Worm (Caenorhabditis elegans): ENCODE results near the gene C25D7.15.

C25D7.15 gene

ce11 chrV:15059534-15059933 lies at the start of gene C25D7.15, which contains the start of gene mcm-3:
Gene C25D7.15, plus strand, starts transcription at chrV:15059808.
Gene mcm-3, minus strand, starts transcription at chrV:15059599.
- no peak for TF ChIP-seq sea-1 (GFP tag; conservative IDR thresholded peaks at IDR 0.05)
- TF ChIP-seq ama-1 (optimal IDR thresholded peaks at IDR 0.05): no peak
- no peak for TF ChIP-seq aly-1 (tag; optimal IDR thresholded peaks at IDR 0.05)
- no peak for TF ChIP-seq tbx-37 (GFP tag; conservative IDR thresholded peaks at IDR 0.05)
- TF ChIP-seq flt-1 (GFP tag; IDR thresholded peaks at IDR 0.05): no peak
- no peak for TF ChIP-seq F13C5.2 (tag; optimal IDR thresholded peaks at IDR 0.05)
- no peak for TF ChIP-seq tra-4 (tag; optimal IDR thresholded peaks at IDR 0.05)
- no peak for TF ChIP-seq scrt-1 (GFP tag; IDR thresholded peaks at IDR 0.05)
- TF ChIP-seq hmbx-1 (tag; optimal IDR thresholded peaks at IDR 0.05): no peak
- TF ChIP-seq ceh-36 (tag; optimal IDR thresholded peaks at IDR 0.05): no peak
- no peak for TF ChIP-seq tbx-11 (GFP tag; IDR thresholded peaks at IDR 0.05)
- TF ChIP-seq pes-1 (GFP tag; IDR thresholded peaks at IDR 0.05): no peak
- no peak for TF ChIP-seq B0310.2 (tag; optimal IDR thresholded peaks at IDR 0.05)

ce11 chrV:15011560-15011959 lies 48.0 kb upstream of the C25D7.15 start, which contains the start of gene nmr-2:
Gene nmr-2, minus strand, starts transcription at chrV:15011660.
- no peak for TF ChIP-seq ets-7 (tag; optimal IDR thresholded peaks at IDR 0.05)
- no peak for TF ChIP-seq B0310.2 (tag; optimal IDR thresholded peaks at IDR 0.05)
- no peak for TF ChIP-seq F13C5.2 (tag; optimal IDR thresholded peaks at IDR 0.05)
- no peak for TF ChIP-seq aly-1 (tag; optimal IDR thresholded peaks at IDR 0.05)
- TF ChIP-seq ceh-13 (GFP tag; optimal IDR thresholded peaks at IDR 0.05): no peak
- no peak for TF ChIP-seq sea-1 (GFP tag; conservative IDR thresholded peaks at IDR 0.05)
- TF ChIP-seq pes-1 (GFP tag; IDR thresholded peaks at IDR 0.05): no peak

- TF ChIP-seq hmbx-1 (tag; optimal IDR thresholded peaks at IDR 0.05) (no peak), F13C5.2 (tag; optimal IDR thresholded peaks at IDR 0.05) (no peak), tbx-11 (GFP tag; IDR thresholded peaks at IDR 0.05) (no peak), flt-1 (GFP tag; IDR thresholded peaks at IDR 0.05) (no peak), tbx-37 (GFP tag; conservative IDR thresholded peaks at IDR 0.05) (no peak), ama-1 (optimal IDR thresholded peaks at IDR 0.05) (no peak), hnd-1 (tag; optimal IDR thresholded peaks at IDR 0.05) (no peak), ceh-13 (GFP tag; optimal IDR thresholded peaks at IDR 0.05) (no peak), ets-7 (tag; optimal IDR thresholded peaks at IDR 0.05) (no peak), ceh-36 (tag; optimal IDR thresholded peaks at IDR 0.05) (no peak)
Measured at ce11 chrV:15012542-15013301, 46.9 kb upstream of the C25D7.15 start.

ce11 chrV:15013328-15013727 lies 46.3 kb upstream of the C25D7.15 start:
- TF ChIP-seq hnd-1 (tag; optimal IDR thresholded peaks at IDR 0.05) (no peak), pes-1 (GFP tag; IDR thresholded peaks at IDR 0.05) (no peak), flt-1 (GFP tag; IDR thresholded peaks at IDR 0.05) (no peak), ets-7 (tag; optimal IDR thresholded peaks at IDR 0.05) (no peak), scrt-1 (GFP tag; IDR thresholded peaks at IDR 0.05) (no peak), hmg-4 (GFP tag; optimal IDR thresholded peaks at IDR 0.05) (no peak), ceh-36 (tag; optimal IDR thresholded peaks at IDR 0.05) (no peak), tbx-11 (GFP tag; IDR thresholded peaks at IDR 0.05) (no peak), ceh-13 (GFP tag; optimal IDR thresholded peaks at IDR 0.05) (no peak), tra-4 (tag; optimal IDR thresholded peaks at IDR 0.05) (no peak), B0310.2 (tag; optimal IDR thresholded peaks at IDR 0.05) (no peak), sea-1 (GFP tag; conservative IDR thresholded peaks at IDR 0.05) (no peak), hmbx-1 (tag; optimal IDR thresholded peaks at IDR 0.05) (no peak), F13C5.2 (tag; optimal IDR thresholded peaks at IDR 0.05) (no peak)

ce11 chrV:15014164-15014563 lies 45.4 kb upstream of the C25D7.15 start, which contains the start of gene obr-2:
Gene obr-2, minus strand, starts transcription at chrV:15014264.
- TF ChIP-seq flt-1 (GFP tag; IDR thresholded peaks at IDR 0.05) (no peak), tbx-37 (GFP tag; conservative IDR thresholded peaks at IDR 0.05) (no peak), ceh-13 (GFP tag; optimal IDR thresholded peaks at IDR 0.05) (no peak), ets-7 (tag; optimal IDR thresholded peaks at IDR 0.05) (no peak), hmg-4 (GFP tag; optimal IDR thresholded peaks at IDR 0.05) (no peak), tra-4 (tag; optimal IDR thresholded peaks at IDR 0.05) (no peak), aly-1 (tag; optimal IDR thresholded peaks at IDR 0.05) (no peak), hmbx-1 (tag; optimal IDR thresholded peaks at IDR 0.05) (no peak), B0310.2 (tag; optimal IDR thresholded peaks at IDR 0.05) (no peak), ceh-36 (tag; optimal IDR thresholded peaks at IDR 0.05) (no peak), pes-1 (GFP tag; IDR thresholded peaks at IDR 0.05) (no peak)

ce11 chrV:15015799-15016198 lies 43.8 kb upstream of the C25D7.15 start:
- TF ChIP-seq F13C5.2 (tag; optimal IDR thresholded peaks at IDR 0.05): no peak
- TF ChIP-seq flt-1 (GFP tag; IDR thresholded peaks at IDR 0.05): no peak
- TF ChIP-seq tbx-11 (GFP tag; IDR thresholded peaks at IDR 0.05): no peak
- no peak for TF ChIP-seq B0310.2 (tag; optimal IDR thresholded peaks at IDR 0.05)
- TF ChIP-seq hmg-4 (GFP tag; optimal IDR thresholded peaks at IDR 0.05): no peak
- no peak for TF ChIP-seq sea-1 (GFP tag; conservative IDR thresholded peaks at IDR 0.05)
- TF ChIP-seq ceh-36 (tag; optimal IDR thresholded peaks at IDR 0.05): no peak
- no peak for TF ChIP-seq scrt-1 (GFP tag; IDR thresholded peaks at IDR 0.05)
- no peak for TF ChIP-seq ceh-13 (GFP tag; optimal IDR thresholded peaks at IDR 0.05)
- TF ChIP-seq pes-1 (GFP tag; IDR thresholded peaks at IDR 0.05): no peak
- TF ChIP-seq ama-1 (optimal IDR thresholded peaks at IDR 0.05): no peak
- TF ChIP-seq hmbx-1 (tag; optimal IDR thresholded peaks at IDR 0.05): no peak
- TF ChIP-seq ets-7 (tag; optimal IDR thresholded peaks at IDR 0.05): no peak
- TF ChIP-seq hnd-1 (tag; optimal IDR thresholded peaks at IDR 0.05): no peak
- no peak for TF ChIP-seq aly-1 (tag; optimal IDR thresholded peaks at IDR 0.05)
- TF ChIP-seq tbx-37 (GFP tag; conservative IDR thresholded peaks at IDR 0.05): no peak
- TF ChIP-seq tra-4 (tag; optimal IDR thresholded peaks at IDR 0.05): no peak

- no peak for TF ChIP-seq aly-1 (tag; optimal IDR thresholded peaks at IDR 0.05)
- no peak for TF ChIP-seq ceh-13 (GFP tag; optimal IDR thresholded peaks at IDR 0.05)
Measured at ce11 chrV:15016795-15017429, 42.7 kb upstream of the C25D7.15 start.
